Fruit fly (Drosophila melanogaster) Kc167 (cell line): ENCODE measurements around the gene ND-AGGG.

ENCODE experiments used
- Myc ChIP-seq: fragments of >200 bp; optimal IDR thresholded peaks from 2 replicates; lab custom pipeline; 2017; ENCODE audit warnings: missing external identifiers
- Sin3A ChIP-seq: fragments of >200 bp; optimal IDR thresholded peaks from 2 replicates; lab custom pipeline; 2018; ENCODE audit warnings: missing external identifiers
- h ChIP-seq: fragments of >200 bp; optimal IDR thresholded peaks from 3 replicates; lab custom pipeline; 2018; ENCODE audit warnings: missing external identifiers
- insv ChIP-seq: fragments of >200 bp; optimal IDR thresholded peaks from 3 replicates; lab custom pipeline; 2018; ENCODE audit warnings: missing external identifiers
- psq ChIP-seq: fragments of >200 bp; optimal IDR thresholded peaks from 2 replicates; lab custom pipeline; 2017; ENCODE audit warnings: missing external identifiers
- ttk ChIP-seq: sonication (Bioruptor generic); optimal IDR thresholded peaks from 2 replicates; lab custom pipeline; 2017; ENCODE audit warnings: missing external identifiers

The ND-AGGG gene

dm6 chr3L:24975839-24976380 lies at the start of gene ND-AGGG:
Gene ND-AGGG (plus strand): TSS chr3L:24976254.
- TF ChIP-seq Myc (lab: Kevin White, UChicago) (no peak), psq (lab: Kevin White, UChicago) (no peak), Sin3A (no peak), ttk (lab: Kevin White, UChicago) (no peak), h (lab: Kevin White, UChicago) (no peak), insv (no peak)

- TF ChIP-seq h (lab: Kevin White, UChicago) (no peak), Myc (lab: Kevin White, UChicago) (no peak), psq (lab: Kevin White, UChicago) (no peak), Sin3A (no peak), ttk (lab: Kevin White, UChicago) (no peak), insv (no peak)
Observed at dm6 chr3L:24926882-24927281, 49.2 kb upstream of the ND-AGGG start, which contains the start of gene CG40472. Gene CG40472 (plus strand): TSS chr3L:24927130.

DNA sequence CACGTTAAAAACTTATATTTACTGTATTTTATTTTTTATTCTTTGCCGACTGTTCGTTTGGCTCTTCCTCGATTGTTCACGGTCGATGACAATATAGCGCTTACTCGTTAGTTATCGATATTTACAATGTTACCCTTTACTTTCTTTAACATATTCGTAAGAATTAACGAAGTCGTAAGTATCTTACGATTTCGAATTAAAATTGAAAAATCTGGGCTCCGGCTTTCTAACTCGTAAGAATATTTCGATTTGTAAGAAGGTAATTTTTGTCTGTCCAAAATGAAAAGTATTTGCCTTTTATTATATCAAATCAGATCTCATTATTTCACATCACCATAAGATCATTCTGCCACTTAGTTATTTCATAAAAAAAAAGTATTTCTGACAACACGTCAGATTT lies 1.1 kb upstream of the ND-AGGG start:
- no peak for TF ChIP-seq insv
